Fruit fly (Drosophila melanogaster): ENCODE measurements around the gene CG12017.

- TF ChIP-seq bab1 (GFP tag; optimal IDR thresholded peaks at IDR 0.05) (peak; percentile 0), Mnt (GFP tag; optimal IDR thresholded peaks at IDR 0.05) (peak; percentile 22), ovo (GFP tag; optimal IDR thresholded peaks at IDR 0.05) (no peak), Clk (GFP tag; optimal IDR thresholded peaks at IDR 0.05) (peak; percentile 23), CG1620 (GFP tag; optimal IDR thresholded peaks at IDR 0.05) (no peak), CG11617 (GFP tag; optimal IDR thresholded peaks at IDR 0.05) (peak; percentile 78), pad (GFP tag; optimal IDR thresholded peaks at IDR 0.05) (peak; percentile 7), CG12768 (GFP tag; optimal IDR thresholded peaks at IDR 0.05) (peak; percentile 49), toe (GFP tag; optimal IDR thresholded peaks at IDR 0.05) (peak; percentile 57)
Measured at dm6 chr3L:3301171-3301738, 21.2 kb downstream of the CG12017 start.
